Worm (Caenorhabditis elegans) whole organism, young adult: ENCODE measurements around the gene gln-6.

Source experiments
- B0019.2 ChIP-seq: fragments of 200-800 bp; sonication (Bioruptor generic); conservative IDR thresholded peaks from 2 replicates; pipeline ENCODE4 v1.3.6; 2022; ENCODE audit warnings: missing genetic modification reagents, missing genetic modification characterization, missing compliant biosample characterization
- D2030.7 ChIP-seq: fragments of 200-800 bp; sonication (Bioruptor generic); IDR thresholded peaks from 2 replicates; pipeline ENCODE4 v1.3.6; 2022; ENCODE audit warnings: missing genetic modification reagents, missing genetic modification characterization, missing compliant biosample characterization
- F10E7.11 ChIP-seq: sonication (generic microtip); optimal IDR thresholded peaks from 2 replicates; lab custom pipeline; 2017; ENCODE audit warnings: mild to moderate bottlenecking, missing genetic modification characterization, moderate library complexity, missing compliant biosample characterization
- F49E8.2 ChIP-seq: sonication (generic microtip); optimal IDR thresholded peaks from 3 replicates; lab custom pipeline; 2017; ENCODE audit warnings: missing genetic modification characterization, mild to moderate bottlenecking, missing compliant biosample characterization, antibody characterized with exemption, moderate library complexity; ENCODE audit not compliant: insufficient read depth
- F57A8.1 ChIP-seq: fragments of 200-800 bp; sonication (Bioruptor generic); optimal IDR thresholded peaks from 2 replicates; lab custom pipeline; 2018; ENCODE audit warnings: mild to moderate bottlenecking, missing genetic modification characterization, moderate library complexity, missing compliant biosample characterization
- Y53F4B.3 ChIP-seq: fragments of 200-800 bp; sonication (Bioruptor generic); IDR thresholded peaks from 2 replicates; pipeline ENCODE4 v1.3.6; 2022; ENCODE audit warnings: missing genetic modification reagents, missing genetic modification characterization, missing compliant biosample characterization
- Y53G8AR.9 ChIP-seq: fragments of 200-800 bp; sonication (Bioruptor generic); conservative IDR thresholded peaks from 2 replicates; pipeline ENCODE4 v1.3.6; 2022; ENCODE audit warnings: missing genetic modification reagents, missing genetic modification characterization, missing compliant biosample characterization
- Y56A3A.18 ChIP-seq: fragments of 200-800 bp; sonication (Bioruptor generic); IDR thresholded peaks from 2 replicates; pipeline ENCODE4 v1.3.6; 2022; ENCODE audit warnings: missing genetic modification reagents, missing genetic modification characterization, missing compliant biosample characterization
- Y67H2A.10 ChIP-seq: fragments of 200-800 bp; sonication (Bioruptor generic); conservative IDR thresholded peaks from 2 replicates; pipeline ENCODE4 v1.3.6; 2022; ENCODE audit warnings: missing genetic modification reagents, missing genetic modification characterization, missing compliant biosample characterization
- ama-1 ChIP-seq, 3 experiments: fragments of 150-350 bp in 1 of 3; sonication (generic microtip) in 2 of 3; optimal IDR thresholded peaks; 2 replicates each; lab custom pipeline; 2014 to 2018; ENCODE audit warnings: missing biosample characterization in 2 of 3, missing genetic modification characterization in 2 of 3, missing genetic modification reagents in 2 of 3
- aptf-3 ChIP-seq: fragments of 200-800 bp; sonication (Bioruptor generic); IDR thresholded peaks from 2 replicates; pipeline ENCODE4 v1.3.6; 2022; ENCODE audit warnings: missing genetic modification characterization, missing compliant biosample characterization
- attf-3 ChIP-seq: fragments of 200-800 bp; sonication (Bioruptor generic); conservative IDR thresholded peaks from 2 replicates; pipeline ENCODE4 v1.3.6; 2022; ENCODE audit warnings: missing genetic modification reagents, missing genetic modification characterization, missing compliant biosample characterization
- attf-5 ChIP-seq: fragments of 200-800 bp; sonication (Bioruptor generic); optimal IDR thresholded peaks from 2 replicates; lab custom pipeline; 2018; ENCODE audit warnings: mild to moderate bottlenecking, missing genetic modification characterization, missing compliant biosample characterization
- bed-1 ChIP-seq: fragments of 200-800 bp; sonication (Bioruptor generic); IDR thresholded peaks from 2 replicates; pipeline ENCODE4 v1.3.6; 2022; ENCODE audit warnings: missing genetic modification reagents, missing genetic modification characterization, missing compliant biosample characterization
- bed-2 ChIP-seq: fragments of 200-800 bp; sonication (Bioruptor generic); IDR thresholded peaks from 2 replicates; pipeline ENCODE4 v1.3.6; 2022; ENCODE audit warnings: missing genetic modification reagents, missing genetic modification characterization, missing compliant biosample characterization
- ceh-40 ChIP-seq: fragments of 200-800 bp; sonication (Bioruptor generic); IDR thresholded peaks from 2 replicates; pipeline ENCODE4 v1.3.6; 2022; ENCODE audit warnings: missing genetic modification characterization, missing compliant biosample characterization
- dpff-1 ChIP-seq: sonication (generic microtip); optimal IDR thresholded peaks from 2 replicates; lab custom pipeline; 2017; ENCODE audit warnings: mild to moderate bottlenecking, missing genetic modification characterization, missing compliant biosample characterization
- egl-44 ChIP-seq: fragments of 200-800 bp; sonication (Bioruptor generic); IDR thresholded peaks from 2 replicates; pipeline ENCODE4 v1.3.6; 2022; ENCODE audit warnings: missing genetic modification reagents, missing genetic modification characterization, missing compliant biosample characterization
- ekl-4 ChIP-seq: fragments of 200-800 bp; sonication (Bioruptor generic); IDR thresholded peaks from 2 replicates; pipeline ENCODE4 v1.3.6; 2022; ENCODE audit warnings: missing genetic modification reagents, missing genetic modification characterization, missing compliant biosample characterization
- fkh-3 ChIP-seq: sonication (generic microtip); optimal IDR thresholded peaks from 2 replicates; lab custom pipeline; 2016; ENCODE audit warnings: mild to moderate bottlenecking, missing genetic modification characterization, missing compliant biosample characterization
- hmg-20 ChIP-seq: fragments of 200-800 bp; sonication (Bioruptor generic); IDR thresholded peaks from 2 replicates; pipeline ENCODE4 v1.3.6; 2022; ENCODE audit warnings: missing genetic modification reagents, missing genetic modification characterization, missing compliant biosample characterization
- hrde-1 ChIP-seq: sonication (generic microtip); optimal IDR thresholded peaks from 2 replicates; lab custom pipeline; 2016; ENCODE audit warnings: missing genetic modification characterization, mild to moderate bottlenecking, missing compliant biosample characterization, moderate library complexity, missing genotype, missing genetic modification reagents, borderline replicate concordance
- lag-1 ChIP-seq: fragments of 200-800 bp; sonication (Bioruptor generic); IDR thresholded peaks from 2 replicates; pipeline ENCODE4 v1.3.6; 2022; ENCODE audit warnings: missing genetic modification reagents, missing genetic modification characterization, missing compliant biosample characterization
- lin-26 ChIP-seq: fragments of 200-800 bp; sonication (Bioruptor generic); IDR thresholded peaks from 2 replicates; pipeline ENCODE4 v1.3.6; 2022; ENCODE audit warnings: missing genetic modification reagents, missing genetic modification characterization, missing compliant biosample characterization
- lin-35 ChIP-seq, 3 experiments: fragments of 150-350 bp in 2 of 3; sonication (generic microtip) in 1 of 3; optimal IDR thresholded peaks; 2 replicates each; lab custom pipeline; 2014 to 2018; ENCODE audit warnings: missing biosample characterization in 3 of 3, missing genetic modification characterization in 3 of 3, missing genetic modification reagents in 3 of 3
- lin-40 ChIP-seq: sonication (generic microtip); optimal IDR thresholded peaks from 2 replicates; lab custom pipeline; 2016; ENCODE audit warnings: missing genetic modification characterization, mild to moderate bottlenecking, missing compliant biosample characterization, missing genotype, missing genetic modification reagents
- lsy-27 ChIP-seq: sonication (generic microtip); optimal IDR thresholded peaks from 2 replicates; lab custom pipeline; 2017; ENCODE audit warnings: missing genetic modification characterization, mild to moderate bottlenecking, missing compliant biosample characterization, antibody characterized with exemption, missing genotype, borderline replicate concordance; ENCODE audit not compliant: insufficient read depth
- madf-10 ChIP-seq: sonication (generic microtip); optimal IDR thresholded peaks from 2 replicates; lab custom pipeline; 2016; ENCODE audit warnings: mild to moderate bottlenecking, missing genetic modification characterization, missing compliant biosample characterization
- madf-6 ChIP-seq: fragments of 200-800 bp; sonication (Bioruptor generic); IDR thresholded peaks from 2 replicates; pipeline ENCODE4 v1.3.6; 2022; ENCODE audit warnings: missing genetic modification reagents, missing genetic modification characterization, missing compliant biosample characterization
- mcd-1 ChIP-seq: fragments of 200-800 bp; sonication (Bioruptor generic); IDR thresholded peaks from 2 replicates; pipeline ENCODE4 v1.3.6; 2022; ENCODE audit warnings: missing genetic modification reagents, missing genetic modification characterization, missing compliant biosample characterization
- mes-4 ChIP-seq: sonication (generic microtip); optimal IDR thresholded peaks from 2 replicates; lab custom pipeline; 2016; ENCODE audit warnings: missing genotype, missing genetic modification characterization, missing compliant biosample characterization
- mxl-1 ChIP-seq: sonication (generic microtip); optimal IDR thresholded peaks from 2 replicates; lab custom pipeline; 2016; ENCODE audit warnings: missing genetic modification characterization, missing compliant biosample characterization
- nfya-1 ChIP-seq: sonication (generic microtip); optimal IDR thresholded peaks from 2 replicates; lab custom pipeline; 2017; ENCODE audit warnings: antibody characterized with exemption, missing compliant biosample characterization, missing genetic modification characterization, borderline replicate concordance; ENCODE audit not compliant: insufficient read depth
- nfya-2 ChIP-seq: fragments of 200-800 bp; sonication (Bioruptor generic); IDR thresholded peaks from 2 replicates; pipeline ENCODE4 v1.3.6; 2022; ENCODE audit warnings: missing genetic modification reagents, missing genetic modification characterization, missing compliant biosample characterization
- nhr-80 ChIP-seq: sonication (generic microtip); optimal IDR thresholded peaks from 2 replicates; lab custom pipeline; 2016; ENCODE audit warnings: missing genetic modification characterization, missing compliant biosample characterization
- pbrm-1 ChIP-seq: fragments of 200-800 bp; sonication (Bioruptor generic); IDR thresholded peaks from 2 replicates; pipeline ENCODE4 v1.3.6; 2022; ENCODE audit warnings: missing genetic modification reagents, missing genetic modification characterization, missing compliant biosample characterization
- rpc-1 ChIP-seq, 2 experiments: fragments of 150-350 bp in 1 of 2; sonication (generic microtip) in 1 of 2; optimal IDR thresholded peaks; 2 replicates each; lab custom pipeline; 2014 to 2018; ENCODE audit warnings: missing biosample characterization in 1 of 2, missing genetic modification characterization in 1 of 2, missing genetic modification reagents in 1 of 2, missing genotype in 1 of 2
- sea-2 ChIP-seq: fragments of 200-800 bp; sonication (Bioruptor generic); IDR thresholded peaks from 2 replicates; pipeline ENCODE4 v1.3.6; 2022; ENCODE audit warnings: missing genetic modification characterization, missing compliant biosample characterization
- somi-1 ChIP-seq: fragments of 200-800 bp; sonication (Bioruptor generic); optimal IDR thresholded peaks from 2 replicates; lab custom pipeline; 2018; ENCODE audit warnings: mild to moderate bottlenecking, missing genetic modification characterization, missing compliant biosample characterization
- tbp1 ChIP-seq: fragments of 200-800 bp; sonication (Bioruptor generic); optimal IDR thresholded peaks from 2 replicates; lab custom pipeline; 2018; ENCODE audit warnings: mild to moderate bottlenecking, missing genetic modification characterization, missing compliant biosample characterization
- ztf-25 ChIP-seq: fragments of 200-800 bp; sonication (Bioruptor generic); IDR thresholded peaks from 2 replicates; pipeline ENCODE4 v1.3.6; 2022; ENCODE audit warnings: missing genetic modification reagents, missing genetic modification characterization, missing compliant biosample characterization

gln-6 gene

DNA sequence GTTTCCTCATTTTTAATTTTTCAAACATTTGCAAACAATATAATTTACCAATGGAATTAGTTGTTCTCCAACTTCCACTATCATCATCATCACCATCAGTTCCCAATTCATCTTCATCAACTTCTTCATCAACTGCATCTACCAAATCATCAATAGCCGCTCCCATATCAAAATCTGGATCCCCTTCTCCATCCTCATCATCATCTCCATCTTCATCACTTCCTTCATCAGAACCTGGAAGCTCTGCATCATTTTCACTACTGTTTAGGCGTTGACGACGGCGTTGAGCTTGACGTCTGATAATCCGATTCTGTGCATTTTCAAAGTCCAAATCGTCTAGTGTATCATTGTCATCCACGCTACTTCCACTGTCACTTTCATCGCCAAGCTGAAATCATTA lies 42.8 kb downstream of the gln-6 start:
- TF ChIP-seq bed-2 (GFP tag; lab: Robert Waterston, UW) = no peak
- TF ChIP-seq nhr-80 (tag; lab: Kevin White, UChicago) = no peak
- no peak for TF ChIP-seq ama-1 (optimal IDR thresholded peaks at IDR 0.05; lab: Kevin White, UChicago)
- no peak for TF ChIP-seq ama-1 (GFP tag; optimal IDR thresholded peaks at IDR 0.05; lab: Kevin White, UChicago)
- no peak for TF ChIP-seq rpc-1 (optimal IDR thresholded peaks at IDR 0.05; lab: Kevin White, UChicago)
- no peak for TF ChIP-seq rpc-1 (tag; optimal IDR thresholded peaks at IDR 0.05; lab: Kevin White, UChicago)
- TF ChIP-seq Y53F4B.3 (GFP tag; lab: Robert Waterston, UW) = no peak
- TF ChIP-seq attf-5 = no peak
- TF ChIP-seq lsy-27 (tag; lab: Kevin White, UChicago) = no peak
- no peak for TF ChIP-seq aptf-3
- TF ChIP-seq bed-1 (GFP tag; lab: Robert Waterston, UW) = no peak
- no peak for TF ChIP-seq B0019.2 (GFP tag; lab: Robert Waterston, UW)
- TF ChIP-seq mxl-1 (tag; lab: Kevin White, UChicago) = no peak
- TF ChIP-seq, all 124 proteins: peak for 0

DNA sequence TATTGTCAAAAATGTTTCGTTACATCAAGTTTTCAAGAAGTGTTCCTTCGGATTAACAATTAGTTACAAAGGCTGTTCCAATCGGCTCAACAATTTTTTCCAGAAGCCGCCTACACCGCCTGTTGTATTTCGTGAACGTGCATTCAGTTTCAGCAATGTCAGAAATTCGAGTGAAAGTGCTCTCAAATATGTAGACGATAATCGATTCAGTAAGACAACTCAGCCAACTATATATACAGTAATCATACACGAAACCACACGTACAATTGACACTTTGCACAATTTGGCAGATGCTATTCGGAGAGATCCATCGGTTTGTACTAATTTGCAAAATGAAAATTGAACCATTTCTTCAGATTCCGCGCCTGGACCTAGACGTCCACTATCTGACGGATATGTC lies 44.2 kb downstream of the gln-6 start:
- TF ChIP-seq lin-35 (GFP tag; optimal IDR thresholded peaks at IDR 0.05; lab: Kevin White, UChicago) (no peak), madf-6 (peak; percentile 32; the same call in 1 of the 2 replicates), lin-40 (no peak), lag-1 (GFP tag; lab: Robert Waterston, UW) (no peak), pbrm-1 (GFP tag; lab: Robert Waterston, UW) (no peak), mcd-1 (GFP tag; lab: Robert Waterston, UW) (no peak), egl-44 (no peak), nfya-1 (tag; lab: Kevin White, UChicago) (no peak), hrde-1 (tag; lab: Kevin White, UChicago) (peak; percentile 42), hmg-20 (GFP tag; lab: Robert Waterston, UW) (no peak), ekl-4 (GFP tag; lab: Robert Waterston, UW) (no peak), Y56A3A.18 (GFP tag; lab: Robert Waterston, UW) (no peak), tbp1 (no peak)

DNA sequence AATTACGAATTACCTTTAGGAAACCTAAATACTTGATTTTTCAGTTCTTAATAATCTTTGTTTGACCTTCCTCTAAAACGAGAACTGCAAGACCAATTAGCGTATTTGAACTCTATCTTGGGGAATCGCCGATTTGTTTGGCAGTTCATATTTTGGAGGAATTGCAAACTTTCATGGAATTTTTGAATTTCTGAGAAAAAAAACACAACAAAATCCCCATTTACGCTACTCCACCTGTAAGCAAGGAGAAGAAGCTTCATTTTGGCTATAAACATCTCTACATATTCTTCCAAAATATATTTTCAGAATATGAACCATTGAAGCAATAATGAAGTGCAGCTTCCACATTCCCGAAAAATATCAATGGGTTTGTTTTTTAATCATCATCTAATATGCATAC lies 47.8 kb downstream of the gln-6 start, which contains the start of gene twk-9:
Gene twk-9 (plus strand): TSS at position 301 of the 400 bp plus-strand sequence.
- TF ChIP-seq nhr-80 (tag; lab: Kevin White, UChicago) = no peak
- TF ChIP-seq lin-26 (GFP tag; lab: Robert Waterston, UW) = no peak
- TF ChIP-seq ceh-40 = no peak
- TF ChIP-seq madf-10 (tag; lab: Kevin White, UChicago) = no peak
- TF ChIP-seq F57A8.1 (GFP tag; lab: Kevin White, UChicago) = no peak
- TF ChIP-seq Y56A3A.18 (GFP tag; lab: Robert Waterston, UW) = no peak
- no peak for TF ChIP-seq Y53G8AR.9 (GFP tag; lab: Robert Waterston, UW)
- no peak for TF ChIP-seq D2030.7 (GFP tag; lab: Robert Waterston, UW)
- TF ChIP-seq F49E8.2 (tag; lab: Kevin White, UChicago) = no peak
- no peak for TF ChIP-seq fkh-3 (tag; lab: Kevin White, UChicago)

DNA sequence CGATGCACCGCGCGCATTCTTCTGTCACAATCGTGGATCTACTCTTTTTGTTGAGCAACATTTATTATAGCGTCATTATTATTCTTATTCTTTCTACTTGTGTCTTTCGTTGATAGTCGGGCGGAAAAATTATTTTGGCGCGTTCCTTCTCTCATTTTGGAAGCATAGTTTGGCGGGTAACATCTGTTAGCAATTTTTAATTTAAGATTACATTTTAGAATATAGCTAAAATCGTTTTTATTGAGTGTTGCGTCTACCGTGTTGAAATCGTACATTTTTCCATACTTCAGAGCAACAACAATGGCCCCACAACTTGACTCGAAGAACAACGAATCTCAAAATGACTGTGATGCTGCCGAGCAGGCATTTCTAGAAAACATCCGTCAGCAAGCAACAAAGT lies 50.1 kb downstream of the gln-6 start, which contains the start of gene sdz-36:
Gene sdz-36 (plus strand): TSS at position 301 of the 400 bp plus-strand sequence.
- no peak for TF ChIP-seq mes-4 (tag; lab: Kevin White, UChicago)
- TF ChIP-seq ztf-25 (GFP tag; lab: Robert Waterston, UW) = no peak
- no peak for TF ChIP-seq attf-3
- TF ChIP-seq F10E7.11 (tag; lab: Kevin White, UChicago) = no peak
- TF ChIP-seq dpff-1 (tag; lab: Kevin White, UChicago) = no peak
- no peak for TF ChIP-seq D2030.7 (GFP tag; lab: Robert Waterston, UW)
- no peak for TF ChIP-seq rpc-1 (optimal IDR thresholded peaks at IDR 0.05; lab: Kevin White, UChicago)
- TF ChIP-seq rpc-1 (tag; optimal IDR thresholded peaks at IDR 0.05; lab: Kevin White, UChicago) = no peak
- no peak for TF ChIP-seq Y67H2A.10 (GFP tag; lab: Robert Waterston, UW)
- no peak for TF ChIP-seq nfya-2 (GFP tag; lab: Robert Waterston, UW)
- TF ChIP-seq somi-1 (GFP tag; lab: Kevin White, UChicago) = no peak
- no peak for TF ChIP-seq sea-2 (GFP tag; lab: Robert Waterston, UW)
